Worm (Caenorhabditis elegans) whole organism, L4/young adult: ENCODE measurements around the gene F14D2.8.

Source experiments
- W03F9.2 ChIP-seq: fragments of 150-350 bp; optimal IDR thresholded peaks from 2 replicates; lab custom pipeline; 2014; ENCODE audit warnings: missing biosample characterization, missing genetic modification characterization
- him-1 ChIP-seq: sonication (generic microtip); optimal IDR thresholded peaks from 2 replicates; lab custom pipeline; 2016; ENCODE audit warnings: missing genotype, missing genetic modification reagents, missing genetic modification characterization, missing compliant biosample characterization

ce11 chrII:3341989-3342388 is 7.7 kb downstream of the F14D2.8 start, which contains the start of gene F14D2.11:
- no peak for TF ChIP-seq W03F9.2 (tag; lab: Kevin White, UChicago)
- no peak for TF ChIP-seq him-1
